Fruit fly (Drosophila melanogaster): Measurements from ENCODE around the gene CG12398.

DNA sequence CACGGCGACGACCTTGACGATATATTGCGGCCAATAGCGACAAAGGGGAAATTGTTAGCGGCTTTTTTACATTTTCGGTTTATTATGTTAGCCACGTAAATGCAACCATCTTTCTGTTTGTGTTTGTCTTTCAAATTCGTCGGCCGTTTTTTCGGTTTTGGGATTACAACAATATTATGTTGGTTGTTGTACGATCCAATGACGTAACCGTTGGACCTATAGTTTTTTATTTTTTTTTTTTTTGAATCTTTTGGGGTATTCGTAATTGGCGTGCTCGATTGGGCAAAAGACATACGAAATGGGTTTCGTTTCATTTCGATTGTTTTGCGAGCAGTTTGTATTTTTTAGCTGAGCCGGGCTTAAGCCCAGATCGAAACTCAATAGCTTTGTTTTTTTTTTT is 46.7 kb downstream of the CG12398 start:
- TF ChIP-seq CTCF (optimal IDR thresholded peaks at IDR 0.05) (no peak), CG8478 (optimal IDR thresholded peaks at IDR 0.05) (no peak)
